Fruit fly (Drosophila melanogaster) whole organism, embryonic: ENCODE results near the gene Ubi-p63E.
A peak's percentile ranks its signal among the peaks of the same experiment; 100 is the strongest.

Source experiments
- Blimp-1 ChIP-seq: fragments of 200-800 bp; sonication (Bioruptor generic); optimal IDR thresholded peaks from 3 replicates; lab custom pipeline; 2018; ENCODE audit warnings: missing biosample characterization, missing genetic modification characterization, mild to moderate bottlenecking, moderate library complexity, missing genetic modification reagents
- Bteb2 ChIP-seq: fragments of 200-800 bp; sonication (Bioruptor generic); optimal IDR thresholded peaks from 2 replicates; lab custom pipeline; 2016; ENCODE audit warnings: missing biosample characterization, missing genetic modification characterization
- CG11093 ChIP-seq: fragments of 200-800 bp; sonication (Bioruptor generic); IDR thresholded peaks from 3 replicates; pipeline ENCODE4 v1.3.6; 2022; ENCODE audit warnings: missing biosample characterization, missing genetic modification characterization
- CG11247 ChIP-seq: fragments of 200-800 bp; sonication (Bioruptor generic); IDR thresholded peaks from 2 replicates; pipeline ENCODE4 v1.3.6; 2022; ENCODE audit warnings: missing biosample characterization, missing genetic modification characterization
- CG1233 ChIP-seq: fragments of 200-800 bp; sonication (Bioruptor generic); optimal IDR thresholded peaks from 4 replicates; lab custom pipeline; 2018; ENCODE audit warnings: missing biosample characterization, mild to moderate bottlenecking, missing genetic modification characterization
- CG1603 ChIP-seq: fragments of 200-800 bp; sonication (Bioruptor generic); optimal IDR thresholded peaks from 2 replicates; lab custom pipeline; 2019; ENCODE audit warnings: missing biosample characterization, mild to moderate bottlenecking, missing genetic modification characterization, moderate library complexity
- CG17385 ChIP-seq: fragments of 200-800 bp; sonication (Bioruptor generic); optimal IDR thresholded peaks from 3 replicates; lab custom pipeline; 2018; ENCODE audit warnings: missing biosample characterization, mild to moderate bottlenecking, missing genetic modification characterization
- CG2678 ChIP-seq: fragments of 200-800 bp; sonication (Bioruptor generic); optimal IDR thresholded peaks from 3 replicates; lab custom pipeline; 2019; ENCODE audit warnings: missing biosample characterization, mild to moderate bottlenecking, missing genetic modification characterization, moderate library complexity
- CG2875 ChIP-seq: fragments of 200-800 bp; sonication (Bioruptor generic); optimal IDR thresholded peaks from 2 replicates; lab custom pipeline; 2017; ENCODE audit warnings: missing biosample characterization, mild to moderate bottlenecking, missing genetic modification characterization, missing genetic modification reagents
- CG30403 ChIP-seq: fragments of 200-800 bp; sonication (Bioruptor generic); optimal IDR thresholded peaks from 3 replicates; lab custom pipeline; 2016; ENCODE audit warnings: missing biosample characterization, missing genetic modification characterization
- CG4360 ChIP-seq: fragments of 200-800 bp; sonication (Bioruptor generic); IDR thresholded peaks from 2 replicates; pipeline ENCODE4 v1.3.6; 2022; ENCODE audit warnings: missing biosample characterization, missing genetic modification characterization
- CG4820 ChIP-seq: fragments of 200-800 bp; sonication (Bioruptor generic); optimal IDR thresholded peaks from 3 replicates; lab custom pipeline; 2016; ENCODE audit warnings: missing biosample characterization, missing genetic modification characterization
- CG6654 ChIP-seq: fragments of 200-800 bp; sonication (Bioruptor generic); optimal IDR thresholded peaks from 2 replicates; lab custom pipeline; 2017; ENCODE audit warnings: missing biosample characterization, mild to moderate bottlenecking, missing genetic modification characterization
- CG6791 ChIP-seq: fragments of 200-800 bp; sonication (Bioruptor generic); IDR thresholded peaks from 3 replicates; pipeline ENCODE4 v1.3.6; 2022; ENCODE audit warnings: missing biosample characterization, missing genetic modification characterization; ENCODE audit not compliant: partially characterized antibody
- CG7839 ChIP-seq: fragments of 200-800 bp; sonication (Bioruptor generic); optimal IDR thresholded peaks from 3 replicates; lab custom pipeline; 2018; ENCODE audit warnings: missing biosample characterization, mild to moderate bottlenecking, missing genetic modification characterization, moderate library complexity
- CG7928 ChIP-seq: fragments of 200-800 bp; sonication (Bioruptor generic); optimal IDR thresholded peaks from 2 replicates; lab custom pipeline; 2017; ENCODE audit warnings: missing biosample characterization, mild to moderate bottlenecking, missing genetic modification characterization
- CG9215 ChIP-seq: fragments of 200-800 bp; sonication (Bioruptor generic); IDR thresholded peaks from 2 replicates; pipeline ENCODE4 v1.3.6; 2022; ENCODE audit warnings: missing biosample characterization, missing genetic modification characterization
- CTCF ChIP-seq: fragments of 200-800 bp; sonication (Bioruptor generic); optimal IDR thresholded peaks from 2 replicates; lab custom pipeline; 2017; ENCODE audit warnings: missing biosample characterization, mild to moderate bottlenecking, missing genetic modification characterization, moderate library complexity
- Dp ChIP-seq: fragments of 200-800 bp; sonication (Bioruptor generic); optimal IDR thresholded peaks from 2 replicates; lab custom pipeline; 2018; ENCODE audit warnings: missing biosample characterization, mild to moderate bottlenecking, missing genetic modification characterization, moderate library complexity
- Drgx ChIP-seq: fragments of 200-800 bp; sonication (Bioruptor generic); IDR thresholded peaks from 2 replicates; pipeline ENCODE4 v1.3.6; 2022; ENCODE audit warnings: missing biosample characterization, missing genetic modification characterization
- Elba2 ChIP-seq: fragments of 200-800 bp; sonication (Bioruptor generic); optimal IDR thresholded peaks from 3 replicates; lab custom pipeline; 2016; ENCODE audit warnings: missing biosample characterization, missing genetic modification characterization
- HmgZ ChIP-seq: fragments of 200-800 bp; sonication (Bioruptor generic); optimal IDR thresholded peaks from 2 replicates; lab custom pipeline; 2018; ENCODE audit warnings: missing biosample characterization, mild to moderate bottlenecking, missing genetic modification characterization
- Hmx ChIP-seq: fragments of 200-800 bp; sonication (Bioruptor generic); optimal IDR thresholded peaks from 2 replicates; lab custom pipeline; 2016; ENCODE audit warnings: missing biosample characterization, missing genetic modification characterization
- Hr78 ChIP-seq, 2 experiments: fragments of 200-800 bp in 1 of 2; fragments of >200 bp in 1 of 2; sonication (Bioruptor generic) in 1 of 2; optimal IDR thresholded peaks; 2 replicates each; lab custom pipeline; 2017 to 2019; ENCODE audit warnings: missing biosample characterization in 2 of 2, missing genetic modification characterization in 2 of 2, mild to moderate bottlenecking in 1 of 2, moderate library complexity in 1 of 2
- Lpt ChIP-seq: fragments of >200 bp; optimal IDR thresholded peaks from 2 replicates; lab custom pipeline; 2018; ENCODE audit warnings: missing biosample characterization, missing genetic modification characterization
- MESR4 ChIP-seq: fragments of 200-800 bp; sonication (Bioruptor generic); optimal IDR thresholded peaks from 2 replicates; lab custom pipeline; 2018; ENCODE audit warnings: missing biosample characterization, mild to moderate bottlenecking, missing genetic modification characterization, moderate library complexity
- Meics ChIP-seq: fragments of 200-800 bp; sonication (Bioruptor generic); optimal IDR thresholded peaks from 2 replicates; lab custom pipeline; 2017; ENCODE audit warnings: missing biosample characterization, mild to moderate bottlenecking, missing genetic modification characterization
- PHDP ChIP-seq: fragments of 200-800 bp; sonication (Bioruptor generic); optimal IDR thresholded peaks from 3 replicates; lab custom pipeline; 2018; ENCODE audit warnings: missing biosample characterization, mild to moderate bottlenecking, missing genetic modification characterization, moderate library complexity
- Tbp ChIP-seq: fragments of >200 bp; optimal IDR thresholded peaks from 2 replicates; lab custom pipeline; 2018; ENCODE audit warnings: missing biosample characterization, missing genetic modification characterization
- Usf ChIP-seq: fragments of 200-800 bp; sonication (Bioruptor generic); optimal IDR thresholded peaks from 2 replicates; lab custom pipeline; 2017; ENCODE audit warnings: missing genotype, missing biosample characterization, missing genetic modification characterization
- bab2 ChIP-seq: fragments of 200-800 bp; sonication (Bioruptor generic); optimal IDR thresholded peaks from 2 replicates; lab custom pipeline; 2016; ENCODE audit warnings: missing biosample characterization, missing genetic modification characterization
- caup ChIP-seq: fragments of 200-800 bp; sonication (Bioruptor generic); optimal IDR thresholded peaks from 3 replicates; lab custom pipeline; 2017; ENCODE audit warnings: missing biosample characterization, mild to moderate bottlenecking, missing genetic modification characterization, moderate library complexity; ENCODE audit not compliant: severe bottlenecking
- chm ChIP-seq: fragments of 200-800 bp; sonication (Bioruptor generic); IDR thresholded peaks from 2 replicates; pipeline ENCODE4 v1.3.6; 2022; ENCODE audit warnings: missing biosample characterization, missing genetic modification characterization
- ci ChIP-seq: fragments of 200-800 bp; sonication (Bioruptor generic); IDR thresholded peaks from 3 replicates; pipeline ENCODE4 v1.3.6; 2022; ENCODE audit warnings: missing biosample characterization, missing genetic modification characterization
- dmrt11E ChIP-seq: fragments of 200-800 bp; sonication (Bioruptor generic); optimal IDR thresholded peaks from 3 replicates; lab custom pipeline; 2018; ENCODE audit warnings: missing biosample characterization, mild to moderate bottlenecking, missing genetic modification characterization, moderate library complexity
- emc ChIP-seq: fragments of 200-800 bp; sonication (Bioruptor generic); optimal IDR thresholded peaks from 2 replicates; lab custom pipeline; 2016; ENCODE audit warnings: missing biosample characterization, missing genetic modification characterization
- esg ChIP-seq: fragments of 200-800 bp; sonication (Bioruptor generic); conservative IDR thresholded peaks from 2 replicates; pipeline ENCODE4 v1.3.6; 2022; ENCODE audit warnings: missing biosample characterization, missing genetic modification characterization
- eyg ChIP-seq: fragments of 200-800 bp; sonication (Bioruptor generic); optimal IDR thresholded peaks from 3 replicates; lab custom pipeline; 2016; ENCODE audit warnings: missing biosample characterization, missing genetic modification characterization
- ham ChIP-seq: fragments of 200-800 bp; sonication (Bioruptor generic); IDR thresholded peaks from 2 replicates; pipeline ENCODE4 v1.3.6; 2022; ENCODE audit warnings: missing biosample characterization, missing genetic modification characterization
- ind ChIP-seq: fragments of 200-800 bp; sonication (Bioruptor generic); optimal IDR thresholded peaks from 3 replicates; lab custom pipeline; 2016; ENCODE audit warnings: missing biosample characterization, missing genetic modification characterization
- inv ChIP-seq: fragments of 200-800 bp; sonication (Bioruptor generic); IDR thresholded peaks from 2 replicates; pipeline ENCODE4 v1.3.6; 2022; ENCODE audit warnings: missing biosample characterization, missing genetic modification characterization; ENCODE audit not compliant: partially characterized antibody
- lab ChIP-seq: fragments of 200-800 bp; sonication (Bioruptor generic); optimal IDR thresholded peaks from 3 replicates; lab custom pipeline; 2017; ENCODE audit warnings: missing biosample characterization, missing genetic modification characterization, mild to moderate bottlenecking, moderate library complexity, missing genetic modification reagents
- lbe ChIP-seq: fragments of 200-800 bp; sonication (Bioruptor generic); optimal IDR thresholded peaks from 2 replicates; lab custom pipeline; 2016; ENCODE audit warnings: missing biosample characterization, mild to moderate bottlenecking, missing genetic modification characterization
- luna ChIP-seq: fragments of 200-800 bp; sonication (Bioruptor generic); optimal IDR thresholded peaks from 2 replicates; lab custom pipeline; 2016; ENCODE audit warnings: missing biosample characterization, missing genetic modification characterization
- org-1 ChIP-seq: fragments of 200-800 bp; sonication (Bioruptor generic); optimal IDR thresholded peaks from 2 replicates; lab custom pipeline; 2017; ENCODE audit warnings: missing biosample characterization, missing genetic modification characterization
- ro ChIP-seq: fragments of 200-800 bp; sonication (Bioruptor generic); IDR thresholded peaks from 2 replicates; pipeline ENCODE4 v1.3.6; 2022; ENCODE audit warnings: missing biosample characterization, missing genetic modification characterization
- salm ChIP-seq: fragments of 200-800 bp; sonication (Bioruptor generic); optimal IDR thresholded peaks from 2 replicates; lab custom pipeline; 2018; ENCODE audit warnings: missing biosample characterization, mild to moderate bottlenecking, missing genetic modification characterization
- unc-4 ChIP-seq: fragments of 200-800 bp; sonication (Bioruptor generic); IDR thresholded peaks from 2 replicates; pipeline ENCODE4 v1.3.6; 2022; ENCODE audit warnings: missing biosample characterization, missing genetic modification characterization; ENCODE audit not compliant: partially characterized antibody
- vfl ChIP-seq: fragments of 200-800 bp; sonication (Bioruptor generic); optimal IDR thresholded peaks from 2 replicates; lab custom pipeline; 2016; ENCODE audit warnings: missing biosample characterization, missing genetic modification characterization

Ubi-p63E gene

dm6 chr3L:3908838-3909810 lies 6.1 kb upstream of the Ubi-p63E start (continued):
- TF ChIP-seq Usf (GFP tag; lab: Kevin White, UChicago), result no peak
- no peak for TF ChIP-seq caup (GFP tag; lab: Kevin White, UChicago)
- no peak for TF ChIP-seq Blimp-1
- no peak for TF ChIP-seq Hmx (GFP tag; lab: Kevin White, UChicago)
- peak; percentile 72 for TF ChIP-seq Dp (GFP tag; lab: Kevin White, UChicago)
- no peak for TF ChIP-seq CTCF (GFP tag; lab: Kevin White, UChicago)
- TF ChIP-seq ind (GFP tag; lab: Kevin White, UChicago), result no peak
- no peak for TF ChIP-seq org-1 (GFP tag; lab: Kevin White, UChicago)
- no peak for TF ChIP-seq CG4820 (GFP tag; lab: Kevin White, UChicago)
- TF ChIP-seq lab (GFP tag; lab: Kevin White, UChicago), result no peak
- TF ChIP-seq eyg, result no peak
- no peak for TF ChIP-seq emc (GFP tag; lab: Kevin White, UChicago)
- no peak for TF ChIP-seq ro (GFP tag; lab: Robert Waterston, UW)
- peak; percentile 60; the same call in 1 of the 3 replicates for TF ChIP-seq CG6791
- no peak for TF ChIP-seq Lpt (GFP tag; lab: Kevin White, UChicago)
- no peak for TF ChIP-seq CG2875
- TF ChIP-seq CG7839, result no peak
- no peak for TF ChIP-seq CG9215
- TF ChIP-seq ci (GFP tag; lab: Robert Waterston, UW), result no peak
- peak; percentile 62 for TF ChIP-seq unc-4 (GFP tag; lab: Robert Waterston, UW)
- TF ChIP-seq inv (GFP tag; lab: Robert Waterston, UW), result peak; percentile 45; the same call in 1 of the 2 replicates
- TF ChIP-seq esg, result no peak
- no peak for TF ChIP-seq Hr78 (GFP tag; optimal IDR thresholded peaks at IDR 0.05; lab: Kevin White, UChicago)
- peak; percentile 20 for TF ChIP-seq HmgZ (tag; lab: Kevin White, UChicago)
- no peak for TF ChIP-seq CG2678 (tag; lab: Kevin White, UChicago)
- peak; percentile 96 for TF ChIP-seq Elba2
- no peak for TF ChIP-seq dmrt11E (tag; lab: Kevin White, UChicago)
- no peak for TF ChIP-seq ham (GFP tag; lab: Robert Waterston, UW)
- TF ChIP-seq lbe (GFP tag; lab: Kevin White, UChicago), result no peak
- no peak for TF ChIP-seq luna (GFP tag; lab: Kevin White, UChicago)
- no peak for TF ChIP-seq Drgx (GFP tag; lab: Robert Waterston, UW)
- TF ChIP-seq CG4360 (GFP tag; lab: Robert Waterston, UW), result no peak
- TF ChIP-seq CG11247 (GFP tag; lab: Robert Waterston, UW), result no peak
- TF ChIP-seq CG1603 (tag; lab: Kevin White, UChicago), result peak; percentile 55
- TF ChIP-seq Bteb2 (GFP tag; lab: Kevin White, UChicago), result no peak
- TF ChIP-seq CG30403, result no peak
- peak; percentile 79 for TF ChIP-seq MESR4
- TF ChIP-seq vfl (GFP tag; lab: Kevin White, UChicago), result no peak
- no peak for TF ChIP-seq CG6654
- no peak for TF ChIP-seq CG7928 (GFP tag; lab: Kevin White, UChicago)
- no peak for TF ChIP-seq CG11093 (GFP tag; lab: Robert Waterston, UW)
- no peak for TF ChIP-seq salm
- TF ChIP-seq Meics, result no peak
- no peak for TF ChIP-seq CG1233 (GFP tag; lab: Kevin White, UChicago)
- TF ChIP-seq chm (GFP tag; lab: Robert Waterston, UW), result no peak
- no peak for TF ChIP-seq bab2 (GFP tag; lab: Kevin White, UChicago)
- no peak for TF ChIP-seq PHDP
- TF ChIP-seq Tbp (GFP tag; lab: Kevin White, UChicago), result no peak
- no peak for TF ChIP-seq CG17385 (GFP tag; lab: Kevin White, UChicago)
